Fruit fly (Drosophila melanogaster) whole organism, embryonic: ENCODE measurements around the gene kirre.

Experiments used
- CG10543 ChIP-seq: fragments of 200-800 bp; sonication (Bioruptor generic); optimal IDR thresholded peaks from 3 replicates; lab custom pipeline; 2017; ENCODE audit warnings: missing biosample characterization, mild to moderate bottlenecking, missing genetic modification characterization, moderate library complexity
- CG11696 ChIP-seq: fragments of 200-800 bp; sonication (Bioruptor generic); IDR thresholded peaks from 2 replicates; pipeline ENCODE4 v1.3.6; 2022; ENCODE audit warnings: missing biosample characterization, missing genetic modification characterization
- CG14965 ChIP-seq: fragments of 200-800 bp; sonication (Bioruptor generic); optimal IDR thresholded peaks from 2 replicates; lab custom pipeline; 2016; ENCODE audit warnings: missing biosample characterization, missing genetic modification characterization, borderline replicate concordance
- CG15479 ChIP-seq: fragments of 200-800 bp; sonication (Bioruptor generic); optimal IDR thresholded peaks from 3 replicates; lab custom pipeline; 2019; ENCODE audit warnings: missing biosample characterization, mild to moderate bottlenecking, missing genetic modification characterization, moderate library complexity
- CG1603 ChIP-seq: fragments of 200-800 bp; sonication (Bioruptor generic); optimal IDR thresholded peaks from 2 replicates; lab custom pipeline; 2019; ENCODE audit warnings: missing biosample characterization, mild to moderate bottlenecking, missing genetic modification characterization, moderate library complexity
- CG17359 ChIP-seq: fragments of 200-800 bp; sonication (Bioruptor generic); optimal IDR thresholded peaks from 3 replicates; lab custom pipeline; 2018; ENCODE audit warnings: missing biosample characterization, mild to moderate bottlenecking, missing genetic modification characterization, moderate library complexity
- CG18764 ChIP-seq: fragments of 200-800 bp; sonication (Bioruptor generic); optimal IDR thresholded peaks from 3 replicates; lab custom pipeline; 2016; ENCODE audit warnings: missing biosample characterization, missing genetic modification characterization
- CG2202 ChIP-seq: fragments of 200-800 bp; sonication (Bioruptor generic); optimal IDR thresholded peaks from 2 replicates; lab custom pipeline; 2018; ENCODE audit warnings: missing biosample characterization, mild to moderate bottlenecking, missing genetic modification characterization
- CG32767 ChIP-seq: fragments of 200-800 bp; sonication (Bioruptor generic); IDR thresholded peaks from 2 replicates; pipeline ENCODE4 v1.3.6; 2022; ENCODE audit warnings: missing biosample characterization, missing genetic modification characterization
- CG32772 ChIP-seq: fragments of 200-800 bp; sonication (Bioruptor generic); IDR thresholded peaks from 2 replicates; pipeline ENCODE4 v1.3.6; 2022; ENCODE audit warnings: missing biosample characterization, missing genetic modification characterization
- CG3407 ChIP-seq: fragments of 200-800 bp; sonication (Bioruptor generic); optimal IDR thresholded peaks from 2 replicates; lab custom pipeline; 2018; ENCODE audit warnings: missing biosample characterization, mild to moderate bottlenecking, missing genetic modification characterization
- CG34376 ChIP-seq: fragments of 200-800 bp; sonication (Bioruptor generic); optimal IDR thresholded peaks from 2 replicates; lab custom pipeline; 2018; ENCODE audit warnings: missing biosample characterization, mild to moderate bottlenecking, missing genetic modification characterization
- CG43689 ChIP-seq: fragments of 200-800 bp; sonication (Bioruptor generic); IDR thresholded peaks from 2 replicates; pipeline ENCODE4 v1.3.6; 2022; ENCODE audit warnings: missing biosample characterization, missing genetic modification characterization
- CG7839 ChIP-seq: fragments of 200-800 bp; sonication (Bioruptor generic); optimal IDR thresholded peaks from 3 replicates; lab custom pipeline; 2018; ENCODE audit warnings: missing biosample characterization, mild to moderate bottlenecking, missing genetic modification characterization, moderate library complexity
- CG7928 ChIP-seq: fragments of 200-800 bp; sonication (Bioruptor generic); optimal IDR thresholded peaks from 2 replicates; lab custom pipeline; 2017; ENCODE audit warnings: missing biosample characterization, mild to moderate bottlenecking, missing genetic modification characterization
- CG7963 ChIP-seq: fragments of 200-800 bp; sonication (Bioruptor generic); IDR thresholded peaks from 3 replicates; pipeline ENCODE4 v1.3.6; 2022; ENCODE audit warnings: missing biosample characterization, missing genetic modification characterization; ENCODE audit not compliant: partially characterized antibody
- CG8281 ChIP-seq: fragments of 200-800 bp; sonication (Bioruptor generic); optimal IDR thresholded peaks from 2 replicates; lab custom pipeline; 2018; ENCODE audit warnings: missing biosample characterization, mild to moderate bottlenecking, missing genetic modification characterization, moderate library complexity
- CG8359 ChIP-seq: fragments of 200-800 bp; sonication (Bioruptor generic); optimal IDR thresholded peaks from 2 replicates; lab custom pipeline; 2017; ENCODE audit warnings: missing biosample characterization, mild to moderate bottlenecking, missing genetic modification characterization, borderline replicate concordance
- CG9932 ChIP-seq: fragments of 200-800 bp; sonication (Bioruptor generic); IDR thresholded peaks from 2 replicates; pipeline ENCODE4 v1.3.6; 2022; ENCODE audit warnings: missing biosample characterization, missing genetic modification characterization
- Dfd ChIP-seq, 2 experiments: fragments of >200 bp; optimal IDR thresholded peaks; 2 replicates each; lab custom pipeline; 2017; ENCODE audit warnings: missing biosample characterization in 2 of 2, missing genetic modification characterization in 2 of 2
- E2f1 ChIP-seq: fragments of 200-800 bp; sonication (Bioruptor generic); IDR thresholded peaks from 2 replicates; pipeline ENCODE4 v1.3.6; 2022; ENCODE audit warnings: missing biosample characterization, missing genetic modification characterization
- HLH54F ChIP-seq: fragments of 200-800 bp; sonication (Bioruptor generic); optimal IDR thresholded peaks from 3 replicates; lab custom pipeline; 2016; ENCODE audit warnings: missing biosample characterization, missing genetic modification characterization
- Jarid2 ChIP-seq: fragments of 200-800 bp; sonication (Bioruptor generic); optimal IDR thresholded peaks from 3 replicates; lab custom pipeline; 2017; ENCODE audit warnings: mild to moderate bottlenecking, missing biosample characterization, missing genetic modification reagents, missing genetic modification characterization
- NfI ChIP-seq: fragments of 200-800 bp; sonication (Bioruptor generic); optimal IDR thresholded peaks from 3 replicates; lab custom pipeline; 2018; ENCODE audit warnings: missing biosample characterization, mild to moderate bottlenecking, missing genetic modification characterization, moderate library complexity
- Optix ChIP-seq: fragments of 200-800 bp; sonication (Bioruptor generic); IDR thresholded peaks from 3 replicates; pipeline ENCODE4 v1.3.6; 2022; ENCODE audit warnings: missing biosample characterization, missing genetic modification characterization
- PHDP ChIP-seq: fragments of 200-800 bp; sonication (Bioruptor generic); optimal IDR thresholded peaks from 3 replicates; lab custom pipeline; 2018; ENCODE audit warnings: missing biosample characterization, mild to moderate bottlenecking, missing genetic modification characterization, moderate library complexity
- Poxn ChIP-seq: fragments of 200-800 bp; sonication (Bioruptor generic); IDR thresholded peaks from 2 replicates; pipeline ENCODE4 v1.3.6; 2022; ENCODE audit warnings: missing biosample characterization, missing genetic modification characterization
- Sox102F ChIP-seq: fragments of 200-800 bp; sonication (Bioruptor generic); optimal IDR thresholded peaks from 2 replicates; lab custom pipeline; 2018; ENCODE audit warnings: missing biosample characterization, mild to moderate bottlenecking, missing genetic modification characterization, moderate library complexity
- Trl ChIP-seq, 3 experiments: fragments of >200 bp in 2 of 3; fragments of 200-800 bp in 1 of 3; sonication (Bioruptor generic) in 1 of 3; optimal IDR thresholded peaks; 2 replicates in 1 of 3; 3 replicates in 2 of 3; lab custom pipeline; 2016 to 2017; ENCODE audit warnings: missing biosample characterization in 1 of 3, missing genetic modification characterization in 1 of 3
- bcd ChIP-seq: fragments of 200-800 bp; sonication (Bioruptor generic); optimal IDR thresholded peaks from 2 replicates; lab custom pipeline; 2017; ENCODE audit warnings: missing biosample characterization, mild to moderate bottlenecking, missing genetic modification characterization
- cas ChIP-seq: fragments of 200-800 bp; sonication (Bioruptor generic); IDR thresholded peaks from 2 replicates; pipeline ENCODE4 v1.3.6; 2022; ENCODE audit warnings: missing biosample characterization, missing genetic modification characterization
- cg ChIP-seq: fragments of 200-800 bp; sonication (Bioruptor generic); optimal IDR thresholded peaks from 3 replicates; lab custom pipeline; 2019; ENCODE audit warnings: missing biosample characterization, mild to moderate bottlenecking, missing genetic modification characterization, moderate library complexity
- chif ChIP-seq, 2 experiments: fragments of 200-800 bp; sonication (Bioruptor generic); optimal IDR thresholded peaks; 3 replicates each; lab custom pipeline; 2016; ENCODE audit warnings: missing biosample characterization in 2 of 2, missing genetic modification characterization in 2 of 2
- ci ChIP-seq: fragments of 200-800 bp; sonication (Bioruptor generic); IDR thresholded peaks from 3 replicates; pipeline ENCODE4 v1.3.6; 2022; ENCODE audit warnings: missing biosample characterization, missing genetic modification characterization
- danr ChIP-seq: fragments of 200-800 bp; sonication (Bioruptor generic); IDR thresholded peaks from 2 replicates; pipeline ENCODE4 v1.3.6; 2022; ENCODE audit warnings: missing biosample characterization, missing genetic modification characterization
- gem ChIP-seq: fragments of 200-800 bp; sonication (Bioruptor generic); optimal IDR thresholded peaks from 2 replicates; lab custom pipeline; 2019; ENCODE audit warnings: missing biosample characterization, mild to moderate bottlenecking, missing genetic modification characterization, moderate library complexity
- inv ChIP-seq: fragments of 200-800 bp; sonication (Bioruptor generic); IDR thresholded peaks from 2 replicates; pipeline ENCODE4 v1.3.6; 2022; ENCODE audit warnings: missing biosample characterization, missing genetic modification characterization; ENCODE audit not compliant: partially characterized antibody
- jigr1 ChIP-seq: fragments of 200-800 bp; sonication (Bioruptor generic); IDR thresholded peaks from 3 replicates; pipeline ENCODE4 v1.3.6; 2022; ENCODE audit warnings: missing biosample characterization, missing genetic modification characterization
- kay ChIP-seq: fragments of 200-800 bp; sonication (Bioruptor generic); optimal IDR thresholded peaks from 2 replicates; lab custom pipeline; 2016; ENCODE audit warnings: missing biosample characterization, missing genetic modification characterization
- mam ChIP-seq: fragments of 200-800 bp; sonication (Bioruptor generic); optimal IDR thresholded peaks from 3 replicates; lab custom pipeline; 2016; ENCODE audit warnings: missing biosample characterization, missing genetic modification characterization
- nmo ChIP-seq: fragments of 200-800 bp; sonication (Bioruptor generic); optimal IDR thresholded peaks from 2 replicates; lab custom pipeline; 2018; ENCODE audit warnings: missing biosample characterization, mild to moderate bottlenecking, missing genetic modification characterization, moderate library complexity
- phol ChIP-seq: fragments of 200-800 bp; sonication (Bioruptor generic); optimal IDR thresholded peaks from 3 replicates; lab custom pipeline; 2018; ENCODE audit warnings: missing biosample characterization, mild to moderate bottlenecking, missing genetic modification characterization, moderate library complexity
- prd ChIP-seq, 3 experiments: fragments of >200 bp in 2 of 3; fragments of 200-800 bp in 1 of 3; sonication (Bioruptor generic) in 1 of 3; optimal IDR thresholded peaks in 2 of 3; IDR thresholded peaks in 1 of 3; 2 replicates in 2 of 3; 3 replicates in 1 of 3; pipeline versions ENCODE4 v1.3.6 to Lab custom; 2017 to 2022; ENCODE audit warnings: missing biosample characterization in 1 of 3, missing genetic modification characterization in 1 of 3
- pum ChIP-seq: fragments of 200-800 bp; sonication (Bioruptor generic); optimal IDR thresholded peaks from 2 replicates; lab custom pipeline; 2016; ENCODE audit warnings: missing biosample characterization, missing genetic modification characterization
- run ChIP-seq: fragments of 200-800 bp; sonication (Bioruptor generic); optimal IDR thresholded peaks from 3 replicates; lab custom pipeline; 2018; ENCODE audit warnings: missing biosample characterization, mild to moderate bottlenecking, missing genetic modification characterization
- tll ChIP-seq, 2 experiments: fragments of 200-800 bp in 1 of 2; fragments of >200 bp in 1 of 2; sonication (Bioruptor generic) in 1 of 2; optimal IDR thresholded peaks; 2 replicates each; lab custom pipeline; 2017 to 2019; ENCODE audit warnings: missing biosample characterization in 2 of 2, missing genetic modification characterization in 2 of 2, mild to moderate bottlenecking in 1 of 2, moderate library complexity in 1 of 2
- zfh1 ChIP-seq: fragments of 200-800 bp; sonication (Bioruptor generic); IDR thresholded peaks from 3 replicates; pipeline ENCODE4 v1.3.6; 2022; ENCODE audit warnings: missing biosample characterization, missing genetic modification characterization

Gene kirre

DNA sequence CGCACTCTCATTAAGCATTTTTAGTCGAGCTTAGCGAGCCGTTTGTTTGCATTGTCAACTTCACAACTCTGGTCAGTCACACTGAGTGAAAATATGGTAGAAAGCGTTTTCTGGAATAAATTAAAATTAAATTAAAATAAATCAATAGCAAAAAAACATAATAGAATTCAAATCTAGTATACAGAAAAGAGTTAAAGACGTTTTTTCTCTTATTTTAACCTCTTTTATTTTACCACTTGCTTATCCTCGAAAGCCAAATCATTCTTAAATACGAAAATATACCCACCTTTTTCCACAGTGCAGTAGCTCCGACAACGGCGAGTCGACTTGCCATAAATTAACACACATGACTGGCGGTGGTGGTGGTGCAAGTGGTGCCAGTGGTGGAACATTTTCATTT is 211.5 kb downstream of the kirre start (continued):
- peak; percentile 4 for TF ChIP-seq CG8281 (tag; lab: Kevin White, UChicago)
- TF ChIP-seq, all 482 proteins: peak for 71

DNA sequence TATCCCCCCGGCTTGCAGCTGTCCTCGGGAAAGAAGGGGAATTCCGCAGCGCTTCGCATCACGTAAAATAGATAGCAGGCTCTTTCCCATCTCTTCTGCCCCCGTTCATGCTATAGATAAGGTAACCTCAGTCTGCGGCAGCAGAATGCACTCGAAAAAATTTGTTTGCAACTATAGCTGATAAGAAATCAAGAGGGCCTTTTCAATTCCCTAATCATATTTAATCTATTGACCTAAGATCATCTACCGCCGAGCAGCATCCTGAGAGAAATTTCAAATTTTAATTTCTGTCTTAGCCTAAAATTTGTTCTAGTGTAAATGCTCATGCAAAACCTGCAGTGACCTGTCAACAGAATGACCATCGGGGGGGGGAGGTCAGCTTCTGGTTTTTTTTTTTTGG is 216.5 kb downstream of the kirre start:
- 0 out of 3 replicates have a peak, but pooled peaks have one; percentile 18 for TF ChIP-seq ci
- no peak for TF ChIP-seq CG2202 (tag; lab: Kevin White, UChicago)
- no peak for TF ChIP-seq jigr1
- no peak for TF ChIP-seq Poxn (GFP tag; lab: Robert Waterston, UW)
- 0 out of 3 replicates have a peak, but pooled peaks have one; percentile 19 for TF ChIP-seq Optix (GFP tag; lab: Robert Waterston, UW)
- TF ChIP-seq CG8359 (GFP tag; lab: Kevin White, UChicago): no peak
- no peak for TF ChIP-seq cas (GFP tag; lab: Robert Waterston, UW)
- TF ChIP-seq CG7963 (GFP tag; lab: Robert Waterston, UW): no peak
- TF ChIP-seq run: no peak
- TF ChIP-seq CG10543 (GFP tag; lab: Kevin White, UChicago): no peak
- TF ChIP-seq CG7839: peak; percentile 12
- TF ChIP-seq CG32772 (GFP tag; lab: Robert Waterston, UW): no peak
- TF ChIP-seq Trl (optimal IDR thresholded peaks at IDR 0.05; lab: Kevin White, UChicago): no peak
- no peak for TF ChIP-seq Trl (GFP tag; optimal IDR thresholded peaks at IDR 0.05; lab: Kevin White, UChicago)
- TF ChIP-seq zfh1 (GFP tag; lab: Robert Waterston, UW): peak; percentile 27; the same call in 1 of the 3 replicates
- peak in 1 of 2 experiments; percentile 1 for TF ChIP-seq chif (GFP tag; optimal IDR thresholded peaks at IDR 0.05; lab: Kevin White, UChicago)
- no peak for TF ChIP-seq kay (GFP tag; lab: Kevin White, UChicago)
- no peak for TF ChIP-seq danr (GFP tag; lab: Robert Waterston, UW)
- no peak for TF ChIP-seq NfI
- no peak for TF ChIP-seq CG43689 (GFP tag; lab: Robert Waterston, UW)
- TF ChIP-seq CG34376 (GFP tag; lab: Kevin White, UChicago): no peak
- TF ChIP-seq inv (GFP tag; lab: Robert Waterston, UW): no peak
- no peak for TF ChIP-seq CG15479 (GFP tag; lab: Kevin White, UChicago)
- TF ChIP-seq mam: no peak
- no peak for TF ChIP-seq PHDP (tag; lab: Kevin White, UChicago)
- peak; percentile 11 for TF ChIP-seq nmo
- TF ChIP-seq Sox102F: peak; percentile 15
- TF ChIP-seq Dfd (GFP tag; optimal IDR thresholded peaks at IDR 0.05; lab: Kevin White, UChicago): no peak
- TF ChIP-seq CG9932 (GFP tag; lab: Robert Waterston, UW): no peak
- no peak for TF ChIP-seq tll (GFP tag; optimal IDR thresholded peaks at IDR 0.05; lab: Kevin White, UChicago)
- peak; percentile 33 for TF ChIP-seq gem (tag; lab: Kevin White, UChicago)
- TF ChIP-seq bcd (GFP tag; lab: Kevin White, UChicago): no peak
- TF ChIP-seq CG3407 (GFP tag; lab: Kevin White, UChicago): no peak
- TF ChIP-seq Jarid2 (GFP tag; lab: Kevin White, UChicago): no peak
- TF ChIP-seq prd (optimal IDR thresholded peaks at IDR 0.05; lab: Kevin White, UChicago): no peak
- peak; percentile 52; the same call in 1 of the 3 replicates for TF ChIP-seq prd (GFP tag; IDR thresholded peaks at IDR 0.05; lab: Robert Waterston, UW)
- TF ChIP-seq CG1603 (tag; lab: Kevin White, UChicago): peak; percentile 41
- TF ChIP-seq CG7928 (GFP tag; lab: Kevin White, UChicago): no peak
- no peak for TF ChIP-seq CG32767 (GFP tag; lab: Robert Waterston, UW)
- peak; percentile 1 for TF ChIP-seq pum (GFP tag; lab: Kevin White, UChicago)
- TF ChIP-seq CG14965: no peak
- no peak for TF ChIP-seq cg (GFP tag; lab: Kevin White, UChicago)
- TF ChIP-seq CG17359 (tag; lab: Kevin White, UChicago): no peak
- peak; percentile 25 for TF ChIP-seq phol (tag; lab: Kevin White, UChicago)
- TF ChIP-seq CG18764: no peak
- TF ChIP-seq E2f1: no peak
- TF ChIP-seq CG11696 (GFP tag; lab: Robert Waterston, UW): no peak
- no peak for TF ChIP-seq HLH54F (GFP tag; lab: Kevin White, UChicago)
